Fruit fly (Drosophila melanogaster) whole organism, prepupa: ENCODE measurements around the gene eIF4E1.
A peak's percentile ranks its signal among the peaks of the same experiment; 100 is the strongest.

Experiments
- CG11762 ChIP-seq: fragments of 200-800 bp; sonication (Bioruptor generic); optimal IDR thresholded peaks from 3 replicates; lab custom pipeline; 2016; ENCODE audit warnings: missing biosample characterization, missing genetic modification characterization; ENCODE audit not compliant: insufficient read depth
- CG31627 ChIP-seq: fragments of 200-800 bp; sonication (Bioruptor generic); optimal IDR thresholded peaks from 3 replicates; lab custom pipeline; 2016; ENCODE audit warnings: missing biosample characterization, missing genetic modification characterization
- CG3919 ChIP-seq: fragments of 200-800 bp; sonication (Bioruptor generic); optimal IDR thresholded peaks from 3 replicates; lab custom pipeline; 2016; ENCODE audit warnings: missing biosample characterization, missing genetic modification characterization
- CG4318 ChIP-seq: fragments of 200-800 bp; sonication (Bioruptor generic); optimal IDR thresholded peaks from 3 replicates; lab custom pipeline; 2017; ENCODE audit warnings: missing biosample characterization, mild to moderate bottlenecking, missing genetic modification characterization
- CG6163 ChIP-seq: fragments of 200-800 bp; sonication (Bioruptor generic); IDR thresholded peaks from 3 replicates; pipeline ENCODE4 v1.3.6; 2022; ENCODE audit warnings: missing biosample characterization, missing genetic modification characterization
- Smox ChIP-seq: fragments of 200-800 bp; sonication (Bioruptor generic); optimal IDR thresholded peaks from 3 replicates; lab custom pipeline; 2016; ENCODE audit warnings: missing biosample characterization, missing genetic modification characterization
- lz ChIP-seq: fragments of 200-800 bp; sonication (Bioruptor generic); optimal IDR thresholded peaks from 3 replicates; lab custom pipeline; 2016; ENCODE audit warnings: missing biosample characterization, missing genetic modification characterization
- ss ChIP-seq, 2 experiments: fragments of 200-800 bp; sonication (Bioruptor generic); optimal IDR thresholded peaks; 2 replicates in 1 of 2; 3 replicates in 1 of 2; lab custom pipeline; 2017 to 2018; ENCODE audit warnings: mild to moderate bottlenecking in 2 of 2, missing biosample characterization in 2 of 2, missing genetic modification characterization in 2 of 2, moderate library complexity in 1 of 2

DNA sequence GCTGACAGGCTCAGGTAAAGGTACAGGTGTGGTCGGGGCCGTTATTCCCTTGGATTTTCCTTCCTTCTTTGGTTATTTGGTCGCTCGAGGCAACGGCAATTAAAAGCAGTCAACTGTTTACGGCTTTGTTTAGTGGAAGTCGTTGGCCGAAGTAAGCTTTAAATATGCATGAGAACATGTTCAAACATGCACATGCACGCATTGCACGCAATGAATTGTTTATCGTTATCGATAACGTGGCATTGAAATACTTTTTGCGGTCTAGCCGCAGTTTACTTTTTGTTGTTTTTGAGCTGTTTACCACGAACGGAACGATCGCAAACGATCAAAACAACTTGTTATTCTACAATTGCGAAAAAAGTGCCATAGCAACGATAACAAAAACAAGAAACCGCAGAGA, 19.4 kb upstream of the eIF4E1 start:
- TF ChIP-seq Smox (GFP tag; lab: Kevin White, UChicago) (no peak), CG31627 (no peak), lz (no peak), CG11762 (GFP tag; lab: Kevin White, UChicago) (no peak), CG4318 (GFP tag; lab: Kevin White, UChicago) (no peak), CG6163 (GFP tag; lab: Robert Waterston, UW) (no peak), CG3919 (no peak), ss (GFP tag; optimal IDR thresholded peaks at IDR 0.05; lab: Kevin White, UChicago) (peak in 1 of 2 experiments; percentile 52)
